Worm (Caenorhabditis elegans) whole organism, L4/young adult: ENCODE results near the gene F20D6.11.

Experiments used
- W03F9.2 ChIP-seq: fragments of 150-350 bp; optimal IDR thresholded peaks from 2 replicates; lab custom pipeline; 2014; ENCODE audit warnings: missing biosample characterization, missing genetic modification characterization
- dao-5 ChIP-seq: sonication (generic microtip); optimal IDR thresholded peaks from 2 replicates; lab custom pipeline; 2016; ENCODE audit warnings: missing genotype, missing genetic modification characterization, moderate library complexity, missing compliant biosample characterization
- him-1 ChIP-seq: sonication (generic microtip); optimal IDR thresholded peaks from 2 replicates; lab custom pipeline; 2016; ENCODE audit warnings: missing genotype, missing genetic modification reagents, missing genetic modification characterization, missing compliant biosample characterization

DNA sequence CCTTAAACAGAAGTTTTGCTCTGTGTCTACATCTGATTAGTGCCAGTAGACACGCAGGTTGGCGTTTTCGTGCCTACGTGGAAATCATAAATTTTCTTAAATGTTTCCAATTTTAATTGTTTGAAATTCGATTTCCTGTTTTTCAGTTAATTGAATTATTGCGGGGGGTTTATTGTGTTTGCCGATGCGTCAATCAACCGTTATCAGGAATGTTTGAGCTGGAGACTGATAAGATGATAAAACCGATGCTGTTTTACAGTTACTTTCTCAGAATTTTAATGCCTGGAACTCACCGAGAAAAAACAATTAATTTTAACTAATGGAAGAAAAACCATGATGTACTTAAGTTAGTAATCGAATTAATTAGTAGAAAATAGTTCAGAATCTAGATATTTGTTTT lies 18.2 kb upstream of the F20D6.11 start:
- TF ChIP-seq him-1 (tag; lab: Kevin White, UChicago), result no peak
- no peak for TF ChIP-seq dao-5 (tag; lab: Kevin White, UChicago)
- TF ChIP-seq W03F9.2 (tag; lab: Kevin White, UChicago), result no peak
